Fruit fly (Drosophila melanogaster) S2 (cell line): ENCODE data around the gene CG13893.

Source experiments
- CG8478 ChIP-seq: fragments of >200 bp; optimal IDR thresholded peaks from 2 replicates; lab custom pipeline; 2018
- CTCF ChIP-seq, 2 experiments: fragments of >200 bp; optimal IDR thresholded peaks; 2 replicates each; lab custom pipeline; 2018

dm6 chr3L:561772-562454 lies 41.9 kb downstream of the CG13893 start:
- TF ChIP-seq CTCF (optimal IDR thresholded peaks at IDR 0.05; lab: Kevin White, UChicago): no peak
- no peak for TF ChIP-seq CG8478
